Worm (Caenorhabditis elegans) whole organism, L4 larva: Measurements from ENCODE around the gene daf-5.

Experiments
- D1046.2 ChIP-seq: fragments of 200-800 bp; sonication (Bioruptor generic); IDR thresholded peaks from 2 replicates; pipeline ENCODE4 v1.3.6; 2022; ENCODE audit warnings: missing genetic modification characterization, missing compliant biosample characterization
- Y75B8A.6 ChIP-seq: fragments of 200-800 bp; sonication (Bioruptor generic); IDR thresholded peaks from 2 replicates; pipeline ENCODE4 v1.3.6; 2022; ENCODE audit warnings: missing genetic modification reagents, missing genetic modification characterization, missing compliant biosample characterization
- egl-27 ChIP-seq: sonication (generic microtip); optimal IDR thresholded peaks from 3 replicates; lab custom pipeline; 2017; ENCODE audit warnings: missing biosample characterization, missing genetic modification reagents, missing genetic modification characterization
- nhr-41 ChIP-seq: fragments of 200-800 bp; sonication (Bioruptor generic); IDR thresholded peaks from 2 replicates; pipeline ENCODE4 v1.3.6; 2022; ENCODE audit warnings: missing genetic modification reagents, missing genetic modification characterization, missing compliant biosample characterization
- pqm-1 ChIP-seq: sonication (generic microtip); optimal IDR thresholded peaks from 2 replicates; lab custom pipeline; 2017; ENCODE audit warnings: missing biosample characterization, missing genetic modification characterization
- zag-1 ChIP-seq: fragments of 150-350 bp; optimal IDR thresholded peaks from 2 replicates; lab custom pipeline; 2014; ENCODE audit warnings: missing biosample characterization, missing genetic modification characterization
- zip-2 ChIP-seq: fragments of 150-350 bp; optimal IDR thresholded peaks from 2 replicates; lab custom pipeline; 2014; ENCODE audit warnings: missing biosample characterization, missing genetic modification characterization

- TF ChIP-seq zip-2 (tag; lab: Kevin White, UChicago) (no peak), zag-1 (tag; lab: Kevin White, UChicago) (no peak), egl-27 (no peak), pqm-1 (tag; lab: Kevin White, UChicago) (no peak), Y75B8A.6 (no peak), D1046.2 (GFP tag; lab: Robert Waterston, UW) (no peak), nhr-41 (GFP tag; lab: Robert Waterston, UW) (no peak)
Measured at ce11 chrII:13998964-13999363, 53.1 kb downstream of the daf-5 start, which contains the start of gene F01D5.2.
